Fruit fly (Drosophila melanogaster) whole organism: Measurements from ENCODE around the gene CG4911.

ENCODE experiments used
- Dll ChIP-seq: fragments of >200 bp; optimal IDR thresholded peaks from 2 replicates; lab custom pipeline; 2017
- pan ChIP-seq: fragments of >200 bp; optimal IDR thresholded peaks from 2 replicates; lab custom pipeline; 2017
- psq ChIP-seq: fragments of >200 bp; optimal IDR thresholded peaks from 2 replicates; lab custom pipeline; 2017
- usp ChIP-seq: fragments of >200 bp; optimal IDR thresholded peaks from 2 replicates; lab custom pipeline; 2017; ENCODE audit warnings: missing biosample characterization, missing genetic modification characterization, mixed read lengths

- TF ChIP-seq Dll (lab: Kevin White, UChicago): peak; percentile 67
- no peak for TF ChIP-seq usp
- no peak for TF ChIP-seq pan (lab: Kevin White, UChicago)
- TF ChIP-seq psq (lab: Kevin White, UChicago): no peak
Measured at dm6 chr3L:9033999-9034626, 38.4 kb downstream of the CG4911 start.
